Worm (Caenorhabditis elegans) whole organism, midembryonic: ENCODE measurements around the gene D1054.9.

Experiments
- T22C8.4 ChIP-seq: fragments of 200-800 bp; sonication (Bioruptor generic); IDR thresholded peaks from 2 replicates; pipeline ENCODE4 v1.3.6; 2022; ENCODE audit warnings: missing genetic modification characterization, missing compliant biosample characterization
- flt-1 ChIP-seq: fragments of 200-800 bp; sonication (Bioruptor generic); IDR thresholded peaks from 2 replicates; pipeline ENCODE4 v1.3.6; 2022; ENCODE audit warnings: missing genetic modification characterization, missing compliant biosample characterization
- klf-2 ChIP-seq: fragments of 200-800 bp; sonication (Bioruptor generic); conservative IDR thresholded peaks from 2 replicates; pipeline ENCODE4 v1.3.6; 2022; ENCODE audit warnings: missing genetic modification reagents, missing genetic modification characterization, missing compliant biosample characterization
- med-1 ChIP-seq: sonication (generic microtip); optimal IDR thresholded peaks from 2 replicates; lab custom pipeline; 2017; ENCODE audit warnings: missing genetic modification characterization, mild to moderate bottlenecking, missing compliant biosample characterization, antibody characterized with exemption, missing genetic modification reagents; ENCODE audit not compliant: insufficient read depth
- tab-1 ChIP-seq: fragments of 200-800 bp; sonication (Bioruptor generic); IDR thresholded peaks from 2 replicates; pipeline ENCODE4 v1.3.6; 2022; ENCODE audit warnings: missing genetic modification characterization, missing compliant biosample characterization
- ztf-29 ChIP-seq: fragments of 200-800 bp; sonication (Bioruptor generic); IDR thresholded peaks from 2 replicates; pipeline ENCODE4 v1.3.6; 2022; ENCODE audit warnings: missing genetic modification reagents, missing genetic modification characterization, missing compliant biosample characterization

DNA sequence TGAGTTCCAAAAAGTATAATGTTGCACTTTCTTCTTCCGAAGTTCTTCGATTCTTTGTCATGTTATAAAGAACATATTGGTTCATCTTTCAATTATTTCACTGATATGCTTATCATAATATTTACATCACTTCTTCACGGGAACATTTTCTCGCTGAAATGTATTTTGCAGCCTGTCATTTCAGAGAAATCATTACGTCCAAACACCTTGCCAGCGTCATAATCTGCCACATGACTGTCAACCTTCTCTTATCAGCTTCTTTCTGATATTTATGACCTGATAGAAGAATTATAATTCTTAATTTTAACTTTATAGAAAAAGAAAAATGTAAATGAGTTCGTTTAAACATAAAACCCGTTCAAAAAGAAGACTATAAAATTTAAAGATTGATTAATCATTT, 11.2 kb upstream of the D1054.9 start:
- TF ChIP-seq klf-2 (GFP tag; lab: Robert Waterston, UW) (no peak), ztf-29 (GFP tag; lab: Robert Waterston, UW) (no peak), med-1 (GFP tag; lab: Kevin White, UChicago) (no peak), T22C8.4 (GFP tag; lab: Robert Waterston, UW) (no peak), flt-1 (no peak), tab-1 (no peak)
